Worm (Caenorhabditis elegans) whole organism, L4 larva: ENCODE results near the gene spp-1.

Experiments used
- F37D6.2 ChIP-seq: sonication (generic microtip); optimal IDR thresholded peaks from 2 replicates; lab custom pipeline; 2016; ENCODE audit warnings: mild to moderate bottlenecking, missing genetic modification characterization, missing compliant biosample characterization
- F49E8.2 ChIP-seq: sonication (generic microtip); optimal IDR thresholded peaks from 2 replicates; lab custom pipeline; 2016; ENCODE audit warnings: missing compliant biosample characterization, mild to moderate bottlenecking, missing genetic modification characterization, borderline replicate concordance
- T26A8.4 ChIP-seq: fragments of 200-800 bp; sonication (Bioruptor generic); IDR thresholded peaks from 2 replicates; pipeline ENCODE4 v1.3.6; 2022; ENCODE audit warnings: missing genetic modification characterization, missing compliant biosample characterization
- Y105C5A.15 ChIP-seq: fragments of 200-800 bp; sonication (Bioruptor generic); IDR thresholded peaks from 2 replicates; pipeline ENCODE4 v1.3.6; 2022; ENCODE audit warnings: missing genetic modification characterization, missing compliant biosample characterization
- ZK546.5 ChIP-seq, 2 experiments: sonication (generic microtip); optimal IDR thresholded peaks; 2 replicates each; lab custom pipeline; 2017; ENCODE audit warnings: missing biosample characterization in 2 of 2, missing genetic modification characterization in 2 of 2
- aha-1 ChIP-seq: fragments of 150-350 bp; peaks from one replicate; lab custom pipeline; 2014; ENCODE audit warnings: missing biosample characterization, missing genetic modification characterization
- aly-2 ChIP-seq: sonication (generic microtip); optimal IDR thresholded peaks from 2 replicates; lab custom pipeline; 2018; ENCODE audit warnings: missing biosample characterization, missing genetic modification characterization
- ama-1 ChIP-seq: fragments of 150-350 bp; optimal IDR thresholded peaks from 2 replicates; lab custom pipeline; 2014; ENCODE audit warnings: inconsistent platforms, mixed read lengths
- ceh-28 ChIP-seq: fragments of 150-350 bp; optimal IDR thresholded peaks from 2 replicates; lab custom pipeline; 2014; ENCODE audit warnings: missing biosample characterization, missing genetic modification reagents, missing genetic modification characterization
- ceh-44 ChIP-seq: fragments of 200-800 bp; sonication (Bioruptor generic); IDR thresholded peaks from 2 replicates; pipeline ENCODE4 v1.3.6; 2022; ENCODE audit warnings: missing genetic modification reagents, missing genetic modification characterization, missing compliant biosample characterization
- daf-16 ChIP-seq, 3 experiments: sonication (generic microtip); optimal IDR thresholded peaks; 2 replicates each; lab custom pipeline; 2016 to 2017; ENCODE audit warnings: missing genetic modification characterization in 3 of 3, missing genetic modification reagents in 3 of 3, mild to moderate bottlenecking in 2 of 3, missing compliant biosample characterization in 2 of 3, missing biosample characterization in 1 of 3, moderate library complexity in 1 of 3
- dmd-6 ChIP-seq: fragments of 200-800 bp; sonication (Bioruptor generic); IDR thresholded peaks from 2 replicates; pipeline ENCODE4 v1.3.6; 2022; ENCODE audit warnings: missing genetic modification reagents, missing genetic modification characterization, missing compliant biosample characterization
- dmd-8 ChIP-seq: fragments of 200-800 bp; sonication (Bioruptor generic); IDR thresholded peaks from 2 replicates; pipeline ENCODE4 v1.3.6; 2022; ENCODE audit warnings: missing genetic modification characterization, missing compliant biosample characterization
- dpl-1 ChIP-seq: fragments of 150-350 bp; optimal IDR thresholded peaks from 2 replicates; lab custom pipeline; 2014; ENCODE audit warnings: missing biosample characterization, missing genetic modification reagents, missing genetic modification characterization
- dve-1 ChIP-seq: sonication (generic microtip); optimal IDR thresholded peaks from 2 replicates; lab custom pipeline; 2017; ENCODE audit warnings: antibody characterized with exemption, mild to moderate bottlenecking, missing genetic modification characterization, missing compliant biosample characterization; ENCODE audit not compliant: insufficient read depth
- egl-27 ChIP-seq: sonication (generic microtip); optimal IDR thresholded peaks from 3 replicates; lab custom pipeline; 2017; ENCODE audit warnings: missing biosample characterization, missing genetic modification reagents, missing genetic modification characterization
- egl-43 ChIP-seq: fragments of 200-800 bp; sonication (Bioruptor generic); IDR thresholded peaks from 2 replicates; pipeline ENCODE4 v1.3.6; 2022; ENCODE audit warnings: missing genetic modification reagents, missing genetic modification characterization, missing compliant biosample characterization
- gei-8 ChIP-seq: fragments of 200-800 bp; sonication (Bioruptor generic); optimal IDR thresholded peaks from 2 replicates; lab custom pipeline; 2018; ENCODE audit warnings: mild to moderate bottlenecking, missing genetic modification characterization, missing compliant biosample characterization
- hif-1 ChIP-seq, 2 experiments: sonication (generic microtip); optimal IDR thresholded peaks; 2 replicates each; lab custom pipeline; 2016 to 2017; ENCODE audit warnings: missing compliant biosample characterization in 2 of 2, missing genetic modification characterization in 2 of 2, missing genetic modification reagents in 2 of 2, missing genotype in 2 of 2, mild to moderate bottlenecking in 1 of 2
- hlh-11 ChIP-seq: fragments of 200-800 bp; sonication (Bioruptor generic); optimal IDR thresholded peaks from 2 replicates; lab custom pipeline; 2018; ENCODE audit warnings: mild to moderate bottlenecking, missing genetic modification characterization, missing compliant biosample characterization
- jun-1 ChIP-seq: fragments of 150-350 bp; optimal IDR thresholded peaks from 2 replicates; lab custom pipeline; 2014; ENCODE audit warnings: missing biosample characterization, missing genetic modification reagents, missing genetic modification characterization
- lim-7 ChIP-seq: fragments of 200-800 bp; sonication (Bioruptor generic); IDR thresholded peaks from 2 replicates; pipeline ENCODE4 v1.3.6; 2022; ENCODE audit warnings: missing genetic modification characterization, missing compliant biosample characterization
- lin-13 ChIP-seq: fragments of 150-350 bp; optimal IDR thresholded peaks from 2 replicates; lab custom pipeline; 2014; ENCODE audit warnings: missing biosample characterization, missing genetic modification reagents, missing genetic modification characterization
- lin-38 ChIP-seq: fragments of 200-800 bp; sonication (Bioruptor generic); IDR thresholded peaks from 2 replicates; pipeline ENCODE4 v1.3.6; 2022; ENCODE audit warnings: missing genetic modification reagents, missing genetic modification characterization, missing compliant biosample characterization
- lin-39 ChIP-seq: fragments of 150-350 bp; optimal IDR thresholded peaks from 2 replicates; lab custom pipeline; 2014; ENCODE audit warnings: missing biosample characterization, missing genetic modification reagents, missing genetic modification characterization
- madf-5 ChIP-seq, 2 experiments: fragments of 200-800 bp; sonication (Bioruptor generic); IDR thresholded peaks; 2 replicates each; pipeline ENCODE4 v1.3.6; 2022; ENCODE audit warnings: missing compliant biosample characterization in 2 of 2, missing genetic modification characterization in 2 of 2
- mdt-29 ChIP-seq: fragments of 200-800 bp; sonication (Bioruptor generic); IDR thresholded peaks from 2 replicates; pipeline ENCODE4 v1.3.6; 2022; ENCODE audit warnings: missing genetic modification reagents, missing genetic modification characterization, missing compliant biosample characterization
- mep-1 ChIP-seq: fragments of 150-350 bp; sonication (generic microtip); optimal IDR thresholded peaks from 3 replicates; lab custom pipeline; 2014; ENCODE audit warnings: missing biosample characterization, missing genetic modification characterization
- mes-2 ChIP-seq: sonication (generic microtip); optimal IDR thresholded peaks from 2 replicates; lab custom pipeline; 2016; ENCODE audit warnings: missing genotype, mild to moderate bottlenecking, missing genetic modification characterization, missing compliant biosample characterization; ENCODE audit not compliant: poor library complexity, severe bottlenecking
- mxl-2 ChIP-seq: fragments of 200-800 bp; sonication (Bioruptor generic); conservative IDR thresholded peaks from 2 replicates; pipeline ENCODE4 v1.3.6; 2022; ENCODE audit warnings: missing genetic modification reagents, missing genetic modification characterization, missing compliant biosample characterization
- nhr-102 ChIP-seq: sonication (generic microtip); optimal IDR thresholded peaks from 2 replicates; lab custom pipeline; 2016; ENCODE audit warnings: mild to moderate bottlenecking, missing genetic modification characterization, moderate library complexity, missing compliant biosample characterization
- nhr-6 ChIP-seq: fragments of 150-350 bp; optimal IDR thresholded peaks from 2 replicates; lab custom pipeline; 2014; ENCODE audit warnings: missing biosample characterization, missing genetic modification characterization
- nhr-77 ChIP-seq: fragments of 150-350 bp; optimal IDR thresholded peaks from 2 replicates; lab custom pipeline; 2014; ENCODE audit warnings: missing biosample characterization, missing genetic modification characterization
- pha-4 ChIP-seq, 2 experiments: fragments of 150-350 bp in 1 of 2; fragments of 200-800 bp in 1 of 2; sonication (Bioruptor generic) in 1 of 2; IDR thresholded peaks in 1 of 2; optimal IDR thresholded peaks in 1 of 2; 2 replicates each; pipeline versions ENCODE4 v1.3.6 to Lab custom; 2014 to 2022; ENCODE audit warnings: missing genetic modification characterization in 2 of 2, missing genetic modification reagents in 2 of 2, missing biosample characterization in 1 of 2, missing compliant biosample characterization in 1 of 2
- php-3 ChIP-seq: fragments of 200-800 bp; sonication (Bioruptor generic); IDR thresholded peaks from 2 replicates; pipeline ENCODE4 v1.3.6; 2022; ENCODE audit warnings: missing genetic modification reagents, missing genetic modification characterization, missing compliant biosample characterization
- pqm-1 ChIP-seq: sonication (generic microtip); optimal IDR thresholded peaks from 2 replicates; lab custom pipeline; 2017; ENCODE audit warnings: missing biosample characterization, missing genetic modification characterization
- set-16 ChIP-seq: fragments of 200-800 bp; sonication (Bioruptor generic); IDR thresholded peaks from 2 replicates; pipeline ENCODE4 v1.3.6; 2022; ENCODE audit warnings: missing genetic modification reagents, missing genetic modification characterization, missing compliant biosample characterization
- spr-3 ChIP-seq: fragments of 200-800 bp; sonication (Bioruptor generic); optimal IDR thresholded peaks from 2 replicates; lab custom pipeline; 2018; ENCODE audit warnings: mild to moderate bottlenecking, missing genetic modification characterization, missing compliant biosample characterization
- tra-1 ChIP-seq: fragments of 200-800 bp; sonication (Bioruptor generic); IDR thresholded peaks from 2 replicates; pipeline ENCODE4 v1.3.6; 2022; ENCODE audit warnings: missing genetic modification reagents, missing genetic modification characterization, missing compliant biosample characterization
- vab-7 ChIP-seq: fragments of 200-800 bp; sonication (Bioruptor generic); IDR thresholded peaks from 2 replicates; pipeline ENCODE4 v1.3.6; 2022; ENCODE audit warnings: missing genetic modification reagents, missing genetic modification characterization, missing compliant biosample characterization
- zip-2 ChIP-seq: fragments of 150-350 bp; optimal IDR thresholded peaks from 2 replicates; lab custom pipeline; 2014; ENCODE audit warnings: missing biosample characterization, missing genetic modification characterization
- ztf-7 ChIP-seq: fragments of 150-350 bp; optimal IDR thresholded peaks from 2 replicates; lab custom pipeline; 2014; ENCODE audit warnings: missing biosample characterization, missing genetic modification characterization

Gene spp-1

DNA sequence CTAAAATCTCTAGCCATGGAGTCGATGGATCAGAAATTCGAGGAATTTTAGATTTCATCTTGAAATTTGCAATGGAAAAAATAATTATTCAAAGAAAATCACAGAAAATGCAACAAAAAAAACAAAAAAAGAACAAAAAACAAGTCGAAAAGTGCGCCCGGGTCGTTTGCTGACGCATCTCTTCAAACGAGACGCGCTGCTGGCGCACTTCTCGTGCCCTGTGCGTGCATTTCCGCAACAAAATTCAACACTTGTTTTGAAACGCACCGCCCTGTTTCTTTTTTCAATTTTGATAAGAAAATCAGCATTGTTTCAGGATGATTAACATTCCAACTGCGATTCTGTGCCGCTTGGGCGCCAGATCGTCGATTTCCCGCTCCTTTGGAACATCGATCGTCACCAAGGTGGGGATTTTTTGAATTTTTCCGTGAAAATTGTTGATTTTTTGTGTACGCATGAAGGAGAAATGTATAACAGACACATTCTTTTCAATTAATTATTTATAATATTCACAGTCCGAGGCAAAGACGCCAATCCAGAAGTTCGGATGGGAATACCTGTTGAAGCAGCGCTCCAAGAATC, 21.4 kb downstream of the spp-1 start, which contains the start of the genes jmjd-4 and mev-1 (continued):
- TF ChIP-seq ztf-7 (tag; lab: Kevin White, UChicago) (peak; percentile 5), lin-38 (GFP tag; lab: Robert Waterston, UW) (peak; percentile 91), nhr-77 (peak; percentile 71), lin-39 (no peak), vab-7 (GFP tag; lab: Robert Waterston, UW) (0 out of 2 replicates have a peak, but pooled peaks have one; percentile 21), ZK546.5 (tag; optimal IDR thresholded peaks at IDR 0.05; lab: Kevin White, UChicago) (no peak), dmd-6 (GFP tag; lab: Robert Waterston, UW) (peak; percentile 88), F49E8.2 (peak; percentile 38), F37D6.2 (tag; lab: Kevin White, UChicago) (peak; percentile 72), dmd-8 (no peak), lim-7 (no peak), T26A8.4 (GFP tag; lab: Robert Waterston, UW) (peak; percentile 93), mxl-2 (peak; percentile 58; the same call in 1 of the 2 replicates), nhr-102 (peak; percentile 88), set-16 (peak; percentile 21; the same call in 1 of the 2 replicates), spr-3 (peak; percentile 75), mep-1 (tag; lab: Kevin White, UChicago) (peak; percentile 88), gei-8 (GFP tag; lab: Kevin White, UChicago) (no peak), zip-2 (peak; percentile 10), egl-27 (tag; lab: Kevin White, UChicago) (no peak), pqm-1 (no peak)

ce11 chrIII:10332560-10332959, 22.9 kb downstream of the spp-1 start, which contains the start of gene T07C4.12:
T07C4.12 (minus strand) TSS chrIII:10332660.
- TF ChIP-seq spr-3 (no peak), madf-5 (GFP tag; IDR thresholded peaks at IDR 0.05; lab: Robert Waterston, UW) (no peak), lin-13 (GFP tag; lab: Kevin White, UChicago) (no peak), php-3 (GFP tag; lab: Robert Waterston, UW) (no peak), jun-1 (tag; lab: Kevin White, UChicago) (no peak), dpl-1 (GFP tag; lab: Kevin White, UChicago) (no peak), ceh-28 (tag; lab: Kevin White, UChicago) (no peak), aly-2 (tag; lab: Kevin White, UChicago) (no peak), Y105C5A.15 (GFP tag; lab: Robert Waterston, UW) (no peak), hlh-11 (tag; lab: Kevin White, UChicago) (no peak), dmd-8 (no peak), egl-43 (GFP tag; lab: Robert Waterston, UW) (no peak)

- TF ChIP-seq nhr-6 (tag; lab: Kevin White, UChicago) = peak; percentile 15
- no peak for TF ChIP-seq Y105C5A.15 (GFP tag; lab: Robert Waterston, UW)
- TF ChIP-seq hif-1 (tag; optimal IDR thresholded peaks at IDR 0.05; lab: Kevin White, UChicago) = peak in 1 of 2 experiments; percentile 25
- TF ChIP-seq mdt-29 = peak; percentile 17; the same call in 1 of the 2 replicates
- TF ChIP-seq dve-1 (tag; lab: Kevin White, UChicago) = peak; percentile 26
- no peak for TF ChIP-seq ceh-44 (GFP tag; lab: Robert Waterston, UW)
- no peak for TF ChIP-seq daf-16 (GFP tag; optimal IDR thresholded peaks at IDR 0.05; lab: Kevin White, UChicago)
- TF ChIP-seq daf-16 (tag; optimal IDR thresholded peaks at IDR 0.05; lab: Kevin White, UChicago) = peak; percentile 59
- no peak for TF ChIP-seq pqm-1
- TF ChIP-seq ama-1 (lab: Kevin White, UChicago) = peak; percentile 42
- peak; percentile 29 for TF ChIP-seq hlh-11 (tag; lab: Kevin White, UChicago)
- TF ChIP-seq tra-1 (GFP tag; lab: Robert Waterston, UW) = no peak
- peak; percentile 1 for TF ChIP-seq mep-1 (tag; lab: Kevin White, UChicago)
- 0 out of 2 replicates have a peak, but pooled peaks have one; percentile 32 for TF ChIP-seq pha-4 (GFP tag; IDR thresholded peaks at IDR 0.05; lab: Robert Waterston, UW)
- TF ChIP-seq pha-4 (tag; optimal IDR thresholded peaks at IDR 0.05; lab: Kevin White, UChicago) = peak; percentile 64
- peak; percentile 31 for TF ChIP-seq aha-1 (tag; lab: Kevin White, UChicago)
- no peak for TF ChIP-seq mes-2 (tag; lab: Kevin White, UChicago)
Measured at ce11 chrIII:10331232-10331631, 24.2 kb downstream of the spp-1 start.
